Fruit fly (Drosophila melanogaster) whole organism, adult: ENCODE results near the gene CG43336.

ENCODE experiments used
- CG11617 ChIP-seq: fragments of 200-800 bp; sonication (Bioruptor generic); optimal IDR thresholded peaks from 2 replicates; lab custom pipeline; 2017; ENCODE audit warnings: mild to moderate bottlenecking, missing biosample characterization, missing genetic modification reagents, missing genetic modification characterization
- CG12768 ChIP-seq: fragments of 200-800 bp; sonication (Bioruptor generic); optimal IDR thresholded peaks from 2 replicates; lab custom pipeline; 2017; ENCODE audit warnings: missing biosample characterization, missing genetic modification characterization, mild to moderate bottlenecking, moderate library complexity, missing genetic modification reagents
- CG14711 ChIP-seq: fragments of 200-800 bp; sonication (Bioruptor generic); optimal IDR thresholded peaks from 2 replicates; lab custom pipeline; 2018; ENCODE audit warnings: missing biosample characterization, mild to moderate bottlenecking, missing genetic modification characterization, moderate library complexity
- CG1620 ChIP-seq: fragments of 200-800 bp; sonication (Bioruptor generic); optimal IDR thresholded peaks from 2 replicates; lab custom pipeline; 2016; ENCODE audit warnings: missing biosample characterization, missing genetic modification characterization
- CG33017 ChIP-seq: fragments of 200-800 bp; sonication (Bioruptor generic); optimal IDR thresholded peaks from 2 replicates; lab custom pipeline; 2018; ENCODE audit warnings: missing biosample characterization, mild to moderate bottlenecking, missing genetic modification characterization, moderate library complexity
- CG5204 ChIP-seq: fragments of 200-800 bp; sonication (Bioruptor generic); optimal IDR thresholded peaks from 2 replicates; lab custom pipeline; 2016; ENCODE audit warnings: missing biosample characterization, missing genetic modification characterization
- CG7045 ChIP-seq: fragments of 200-800 bp; sonication (Bioruptor generic); optimal IDR thresholded peaks from 2 replicates; lab custom pipeline; 2017; ENCODE audit warnings: missing biosample characterization, mild to moderate bottlenecking, missing genetic modification characterization
- CG7101 ChIP-seq: fragments of 200-800 bp; sonication (Bioruptor generic); optimal IDR thresholded peaks from 2 replicates; lab custom pipeline; 2018; ENCODE audit warnings: missing biosample characterization, mild to moderate bottlenecking, missing genetic modification characterization, moderate library complexity
- Clk ChIP-seq: fragments of 200-800 bp; sonication (Bioruptor generic); optimal IDR thresholded peaks from 2 replicates; lab custom pipeline; 2017; ENCODE audit warnings: missing biosample characterization, missing genetic modification characterization
- Crg-1 ChIP-seq: fragments of 200-800 bp; sonication (Bioruptor generic); optimal IDR thresholded peaks from 2 replicates; lab custom pipeline; 2016; ENCODE audit warnings: missing biosample characterization, missing genetic modification characterization
- Hr96 ChIP-seq: fragments of 200-800 bp; sonication (Bioruptor generic); optimal IDR thresholded peaks from 2 replicates; lab custom pipeline; 2016; ENCODE audit warnings: missing biosample characterization, missing genetic modification characterization
- Mnt ChIP-seq: fragments of 200-800 bp; sonication (Bioruptor generic); optimal IDR thresholded peaks from 2 replicates; lab custom pipeline; 2016; ENCODE audit warnings: missing biosample characterization, mild to moderate bottlenecking, missing genetic modification characterization
- bab1 ChIP-seq: fragments of 200-800 bp; sonication (Bioruptor generic); optimal IDR thresholded peaks from 3 replicates; lab custom pipeline; 2019; ENCODE audit warnings: missing biosample characterization, mild to moderate bottlenecking, missing genetic modification characterization, moderate library complexity
- cic ChIP-seq: fragments of 200-800 bp; sonication (Bioruptor generic); optimal IDR thresholded peaks from 2 replicates; lab custom pipeline; 2017; ENCODE audit warnings: missing biosample characterization, mild to moderate bottlenecking, missing genetic modification characterization, moderate library complexity
- cnc ChIP-seq, 2 experiments: fragments of >200 bp; optimal IDR thresholded peaks; 2 replicates each; lab custom pipeline; 2017
- kay ChIP-seq: fragments of 200-800 bp; sonication (Bioruptor generic); peaks from one replicate; lab custom pipeline; 2016; ENCODE audit warnings: missing biosample characterization, missing genetic modification characterization, borderline replicate concordance
- ovo ChIP-seq: fragments of 200-800 bp; sonication (Bioruptor generic); optimal IDR thresholded peaks from 2 replicates; lab custom pipeline; 2016; ENCODE audit warnings: missing biosample characterization, missing genetic modification characterization
- pad ChIP-seq: fragments of 200-800 bp; sonication (Bioruptor generic); optimal IDR thresholded peaks from 3 replicates; lab custom pipeline; 2017; ENCODE audit warnings: missing biosample characterization, missing genetic modification characterization, mild to moderate bottlenecking, moderate library complexity, missing genetic modification reagents
- tj ChIP-seq: fragments of 200-800 bp; sonication (Bioruptor generic); optimal IDR thresholded peaks from 3 replicates; lab custom pipeline; 2017; ENCODE audit warnings: missing biosample characterization, mild to moderate bottlenecking, missing genetic modification characterization, moderate library complexity
- toe ChIP-seq: fragments of 200-800 bp; sonication (Bioruptor generic); optimal IDR thresholded peaks from 2 replicates; lab custom pipeline; 2016; ENCODE audit warnings: missing biosample characterization, missing genetic modification characterization

CG43336 gene

DNA sequence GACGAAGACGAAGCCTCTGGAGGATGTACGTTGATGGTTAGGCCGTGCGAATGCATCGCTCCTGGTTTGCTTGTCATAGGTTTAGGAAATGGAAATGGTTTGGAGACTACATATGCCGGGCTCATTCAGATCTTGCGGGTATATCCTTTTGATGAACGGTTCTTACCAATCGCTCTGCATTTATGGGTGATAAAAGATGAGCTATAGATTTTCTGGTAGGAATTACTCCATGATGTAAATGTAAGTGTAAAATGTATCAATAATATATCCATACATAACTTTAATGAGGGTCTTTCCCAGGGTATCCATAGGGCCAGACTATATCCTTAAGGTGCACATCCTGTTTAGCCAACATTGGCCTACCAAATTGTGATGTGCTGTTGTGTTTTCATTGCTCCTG is 25.3 kb upstream of the CG43336 start:
- TF ChIP-seq Hr96 (GFP tag; lab: Kevin White, UChicago) (no peak), CG1620 (GFP tag; lab: Kevin White, UChicago) (no peak), pad (GFP tag; lab: Kevin White, UChicago) (no peak), bab1 (GFP tag; lab: Kevin White, UChicago) (no peak), toe (no peak), CG12768 (no peak), Crg-1 (GFP tag; lab: Kevin White, UChicago) (no peak), CG11617 (GFP tag; lab: Kevin White, UChicago) (no peak), CG5204 (no peak), Mnt (no peak), tj (no peak), CG33017 (tag; lab: Kevin White, UChicago) (no peak), CG7101 (tag; lab: Kevin White, UChicago) (no peak), cic (GFP tag; lab: Kevin White, UChicago) (no peak), CG7045 (GFP tag; lab: Kevin White, UChicago) (no peak), ovo (GFP tag; lab: Kevin White, UChicago) (no peak), CG14711 (tag; lab: Kevin White, UChicago) (no peak), Clk (GFP tag; lab: Kevin White, UChicago) (no peak), cnc (optimal IDR thresholded peaks at IDR 0.05; lab: Kevin White, UChicago) (no peak)

DNA sequence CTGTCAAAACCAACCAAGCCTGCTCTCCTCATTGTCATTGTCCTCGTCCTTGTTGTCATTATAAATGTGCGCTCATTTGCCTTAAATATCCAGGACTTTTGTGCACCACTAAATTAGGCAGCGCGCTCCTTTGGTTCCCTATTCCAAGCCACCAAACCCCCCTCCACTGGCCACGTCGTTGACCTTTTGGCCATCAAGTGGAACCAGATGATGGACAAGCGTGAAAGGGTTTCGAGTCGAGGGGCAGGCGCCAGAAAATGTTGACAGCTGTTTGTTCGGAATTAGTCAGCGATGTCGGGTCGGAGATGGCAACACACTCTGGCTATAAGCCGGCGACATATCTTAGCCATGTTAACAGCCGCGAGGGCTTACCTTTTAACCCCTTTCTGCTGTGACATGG is 23.1 kb upstream of the CG43336 start:
- no peak for TF ChIP-seq CG33017 (tag; lab: Kevin White, UChicago)

DNA sequence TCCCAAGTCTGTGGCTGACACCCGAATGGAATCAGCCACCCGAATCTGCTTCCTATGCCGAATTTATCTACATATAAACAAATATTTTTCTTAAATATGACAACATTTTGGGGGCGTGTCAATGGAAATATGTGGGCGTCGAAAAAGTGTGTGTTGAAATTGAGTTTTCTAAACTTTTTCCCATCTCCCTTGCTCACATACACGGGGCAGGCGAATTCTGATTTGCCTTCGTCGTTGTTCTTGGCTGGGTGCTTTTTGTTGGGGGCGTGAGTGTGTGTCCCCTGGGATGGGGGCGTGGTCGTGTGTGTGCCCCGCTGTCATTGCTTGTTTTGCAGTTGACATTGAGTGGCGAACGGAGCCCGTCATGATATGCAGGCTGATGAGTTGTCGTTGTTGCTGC is 19.3 kb upstream of the CG43336 start:
- TF ChIP-seq Mnt (no peak), Crg-1 (GFP tag; lab: Kevin White, UChicago) (no peak), Hr96 (GFP tag; lab: Kevin White, UChicago) (no peak), CG33017 (tag; lab: Kevin White, UChicago) (no peak), cnc (optimal IDR thresholded peaks at IDR 0.05; lab: Kevin White, UChicago) (no peak), CG14711 (tag; lab: Kevin White, UChicago) (no peak), CG11617 (GFP tag; lab: Kevin White, UChicago) (no peak), ovo (GFP tag; lab: Kevin White, UChicago) (no peak)

DNA sequence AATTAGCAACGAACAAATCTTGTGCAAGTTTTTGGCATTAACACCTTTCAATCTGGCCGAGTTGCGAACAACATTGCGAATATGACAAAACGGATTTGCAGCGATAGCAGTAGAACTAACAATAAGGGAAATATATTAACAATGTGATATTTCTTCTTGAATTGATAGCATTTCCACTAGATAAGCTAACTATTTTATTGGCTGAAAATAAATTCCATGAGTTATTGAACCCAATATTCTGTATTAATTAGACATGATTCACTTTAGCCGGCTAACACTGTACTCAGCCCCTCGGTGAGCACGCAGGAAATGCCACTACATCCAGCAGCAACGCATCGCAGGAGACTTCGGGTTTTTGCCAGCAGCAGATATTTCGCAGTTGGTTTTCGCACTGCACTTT is 10.1 kb upstream of the CG43336 start:
- TF ChIP-seq CG33017 (tag; lab: Kevin White, UChicago) (no peak), toe (no peak)

DNA sequence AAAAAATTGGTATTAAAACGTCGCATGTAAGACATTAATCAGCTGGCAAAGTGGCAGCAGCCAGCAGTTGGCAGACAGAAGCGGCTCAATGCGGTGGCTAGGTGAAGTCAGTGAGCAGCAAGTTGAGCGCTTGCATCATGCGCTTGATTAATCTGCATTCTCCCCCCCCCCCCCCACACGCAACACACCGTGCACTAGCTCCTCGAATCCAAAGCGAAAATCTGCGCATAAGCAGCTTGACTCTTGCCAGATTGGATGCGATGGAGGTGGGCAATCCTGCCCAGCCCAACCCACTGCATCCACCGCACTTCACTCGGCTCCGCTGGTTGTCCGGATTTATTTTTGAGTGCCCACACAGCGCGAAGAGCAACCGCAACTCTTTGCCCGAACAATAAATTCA is 9.7 kb upstream of the CG43336 start:
- TF ChIP-seq Crg-1 (GFP tag; lab: Kevin White, UChicago): no peak
- no peak for TF ChIP-seq ovo (GFP tag; lab: Kevin White, UChicago)
- no peak for TF ChIP-seq pad (GFP tag; lab: Kevin White, UChicago)
- TF ChIP-seq kay (GFP tag; lab: Kevin White, UChicago): no peak
- no peak for TF ChIP-seq CG11617 (GFP tag; lab: Kevin White, UChicago)
- TF ChIP-seq Hr96 (GFP tag; lab: Kevin White, UChicago): no peak
- TF ChIP-seq tj: no peak
- no peak for TF ChIP-seq bab1 (GFP tag; lab: Kevin White, UChicago)
- no peak for TF ChIP-seq CG12768
- no peak for TF ChIP-seq cnc (optimal IDR thresholded peaks at IDR 0.05; lab: Kevin White, UChicago)
- TF ChIP-seq toe: no peak
- no peak for TF ChIP-seq CG1620 (GFP tag; lab: Kevin White, UChicago)
- no peak for TF ChIP-seq cic (GFP tag; lab: Kevin White, UChicago)
- no peak for TF ChIP-seq CG5204
- TF ChIP-seq CG14711 (tag; lab: Kevin White, UChicago): no peak
- no peak for TF ChIP-seq Clk (GFP tag; lab: Kevin White, UChicago)
- no peak for TF ChIP-seq Mnt
- no peak for TF ChIP-seq CG7045 (GFP tag; lab: Kevin White, UChicago)

DNA sequence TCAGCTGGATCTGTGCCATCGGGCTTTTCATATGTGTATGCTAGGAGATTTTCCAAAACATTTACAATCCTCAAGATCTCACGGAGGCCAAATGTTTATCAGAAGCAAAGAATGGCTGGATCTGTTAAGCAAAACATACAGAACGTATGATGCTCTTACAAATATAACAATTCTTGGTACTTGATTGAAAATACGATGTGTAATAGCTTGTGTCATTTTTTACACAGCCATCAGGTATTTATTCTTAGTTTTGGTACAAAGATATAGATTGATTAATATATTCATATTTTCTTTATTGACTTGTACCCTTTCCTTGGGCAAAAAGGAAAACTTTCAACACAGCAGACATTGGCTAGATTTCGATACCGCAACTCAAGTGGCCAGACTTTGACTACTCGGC is 9.0 kb upstream of the CG43336 start:
- TF ChIP-seq Crg-1 (GFP tag; lab: Kevin White, UChicago) (no peak), CG14711 (tag; lab: Kevin White, UChicago) (no peak), bab1 (GFP tag; lab: Kevin White, UChicago) (no peak), CG5204 (no peak), CG33017 (tag; lab: Kevin White, UChicago) (no peak), CG7101 (tag; lab: Kevin White, UChicago) (no peak), cnc (optimal IDR thresholded peaks at IDR 0.05; lab: Kevin White, UChicago) (no peak), pad (GFP tag; lab: Kevin White, UChicago) (no peak), ovo (GFP tag; lab: Kevin White, UChicago) (no peak), Clk (GFP tag; lab: Kevin White, UChicago) (no peak), tj (no peak), CG11617 (GFP tag; lab: Kevin White, UChicago) (no peak), Mnt (no peak), CG1620 (GFP tag; lab: Kevin White, UChicago) (no peak), CG12768 (no peak), Hr96 (GFP tag; lab: Kevin White, UChicago) (no peak), toe (no peak), cic (GFP tag; lab: Kevin White, UChicago) (no peak)

DNA sequence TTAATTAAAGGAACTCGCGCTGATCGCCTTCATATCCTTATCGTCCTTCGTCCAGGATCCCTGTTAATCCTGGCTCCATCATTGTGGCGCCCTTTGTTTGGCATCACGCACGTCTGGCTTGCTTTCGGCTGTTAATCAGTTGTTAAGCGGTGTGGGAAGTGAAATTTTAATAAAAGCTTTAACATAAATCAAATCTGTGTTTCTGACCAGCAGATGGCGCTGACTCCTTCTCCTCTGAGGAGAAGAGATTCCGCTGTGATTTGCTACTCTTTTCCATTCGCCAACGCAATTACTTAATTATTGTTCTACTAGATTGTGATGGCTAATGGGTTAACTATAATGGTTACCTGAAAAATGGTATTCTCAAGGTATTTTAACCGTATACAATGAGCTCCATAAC is 6.9 kb upstream of the CG43336 start:
- TF ChIP-seq kay (GFP tag; lab: Kevin White, UChicago) (no peak), Crg-1 (GFP tag; lab: Kevin White, UChicago) (no peak), toe (no peak), CG12768 (no peak), CG11617 (GFP tag; lab: Kevin White, UChicago) (no peak), tj (no peak), pad (GFP tag; lab: Kevin White, UChicago) (no peak), CG14711 (tag; lab: Kevin White, UChicago) (no peak), CG7045 (GFP tag; lab: Kevin White, UChicago) (no peak), bab1 (GFP tag; lab: Kevin White, UChicago) (no peak)
